In genomic region chrV:9287460-9287859, ce11 we compare ENCODE assay signal across 2 worm cellular contexts.
A peak's percentile ranks its signal among the peaks of the same experiment; 100 is the strongest.
TF ChIP-seq lines count a peak whose summit lies in the region.

TSS of gene lron-2 (minus strand) at chrV:9287560.

TF ChIP-seq in whole organism, L2 larva, 48 proteins besides CTCF, POLR2A, EP300 and RAD21:
- TF ChIP-seq peb-1 (tag; optimal IDR thresholded peaks at IDR 0.05; lab: Kevin White, UChicago), result peak; percentile 17
- TF ChIP-seq lin-13 (GFP tag; optimal IDR thresholded peaks at IDR 0.05; lab: Kevin White, UChicago), result no peak
- no peak for TF ChIP-seq gmeb-1 (tag; optimal IDR thresholded peaks at IDR 0.05; lab: Kevin White, UChicago)
- no peak for TF ChIP-seq mdl-1 (tag; optimal IDR thresholded peaks at IDR 0.05; lab: Kevin White, UChicago)
- no peak for TF ChIP-seq nhr-77 (tag; optimal IDR thresholded peaks at IDR 0.05; lab: Kevin White, UChicago)
- TF ChIP-seq ceh-82 (tag; optimal IDR thresholded peaks at IDR 0.05; lab: Kevin White, UChicago), result no peak
- TF ChIP-seq crh-2 (tag; optimal IDR thresholded peaks at IDR 0.05; lab: Kevin White, UChicago), result no peak

TF ChIP-seq in whole organism, young adult, 124 proteins besides CTCF, POLR2A, EP300 and RAD21:
- TF ChIP-seq zfh-2 (GFP tag; conservative IDR thresholded peaks at IDR 0.05; lab: Robert Waterston, UW) (0 out of 2 replicates have a peak, but pooled peaks have one; percentile 27), ztf-26 (tag; optimal IDR thresholded peaks at IDR 0.05; lab: Kevin White, UChicago) (no peak), gei-17 (GFP tag; optimal IDR thresholded peaks at IDR 0.05; lab: Kevin White, UChicago) (no peak), Y67H2A.10 (GFP tag; conservative IDR thresholded peaks at IDR 0.05; lab: Robert Waterston, UW) (no peak), let-607 (tag; optimal IDR thresholded peaks at IDR 0.05; lab: Kevin White, UChicago) (no peak)
